Worm (Caenorhabditis elegans) whole organism, L4/young adult: Measurements from ENCODE around the gene grp-1.

Source experiments
- W03F9.2 ChIP-seq: fragments of 150-350 bp; optimal IDR thresholded peaks from 2 replicates; lab custom pipeline; 2014; ENCODE audit warnings: missing biosample characterization, missing genetic modification characterization
- dao-5 ChIP-seq: sonication (generic microtip); optimal IDR thresholded peaks from 2 replicates; lab custom pipeline; 2016; ENCODE audit warnings: missing genotype, missing genetic modification characterization, moderate library complexity, missing compliant biosample characterization
- him-1 ChIP-seq: sonication (generic microtip); optimal IDR thresholded peaks from 2 replicates; lab custom pipeline; 2016; ENCODE audit warnings: missing genotype, missing genetic modification reagents, missing genetic modification characterization, missing compliant biosample characterization

- TF ChIP-seq W03F9.2 (tag; lab: Kevin White, UChicago) = no peak
- no peak for TF ChIP-seq him-1 (tag; lab: Kevin White, UChicago)
- TF ChIP-seq dao-5 (tag; lab: Kevin White, UChicago) = no peak
Measured at ce11 chrIII:8115877-8116276, 30.4 kb downstream of the grp-1 start.
